Fruit fly (Drosophila melanogaster): ENCODE results near the gene Prps.

Gene Prps

dm6 chr3L:9696650-9697526 is at the start of gene Prps:
Gene Prps, minus strand, starts transcription at chr3L:9696700.
- peak; percentile 68 for TF ChIP-seq CG17801 (GFP tag; optimal IDR thresholded peaks at IDR 0.05; ENCODE audit: partially characterized antibody)

- no peak for TF ChIP-seq CG17801 (GFP tag; optimal IDR thresholded peaks at IDR 0.05; ENCODE audit: partially characterized antibody)
Measured at dm6 chr3L:9745393-9745792, 48.9 kb upstream of the Prps start.

dm6 chr3L:9744060-9744549 is 47.6 kb upstream of the Prps start:
- peak; percentile 89 for TF ChIP-seq CG17801 (GFP tag; optimal IDR thresholded peaks at IDR 0.05; ENCODE audit: partially characterized antibody)

- TF ChIP-seq CG17801 (GFP tag; optimal IDR thresholded peaks at IDR 0.05; ENCODE audit: partially characterized antibody): no peak
Measured at dm6 chr3L:9742342-9742741, 45.8 kb upstream of the Prps start.

- TF ChIP-seq CG17801 (GFP tag; optimal IDR thresholded peaks at IDR 0.05; ENCODE audit: partially characterized antibody): no peak
Measured at dm6 chr3L:9739629-9740028, 43.1 kb upstream of the Prps start.

dm6 chr3L:9733563-9733962 is 37.1 kb upstream of the Prps start, which contains the start of gene CG6749:
Gene CG6749, minus strand, starts transcription at chr3L:9733807.
- no peak for TF ChIP-seq CG17801 (GFP tag; optimal IDR thresholded peaks at IDR 0.05; ENCODE audit: partially characterized antibody)

dm6 chr3L:9729795-9730421 is 33.4 kb upstream of the Prps start, which contains the start of gene ATPsynB:
Gene ATPsynB, plus strand, starts transcription at chr3L:9729999.
- no peak for TF ChIP-seq CG17801 (GFP tag; optimal IDR thresholded peaks at IDR 0.05; ENCODE audit: partially characterized antibody)

dm6 chr3L:9726707-9727106 is 30.2 kb upstream of the Prps start, which contains the start of gene Naa60:
Gene Naa60, plus strand, starts transcription at chr3L:9726895.
- TF ChIP-seq CG17801 (GFP tag; optimal IDR thresholded peaks at IDR 0.05; ENCODE audit: partially characterized antibody): peak; percentile 28

- TF ChIP-seq CG17801 (GFP tag; optimal IDR thresholded peaks at IDR 0.05; ENCODE audit: partially characterized antibody): peak; percentile 63
Measured at dm6 chr3L:9723108-9723507, 26.6 kb upstream of the Prps start, which contains the start of the genes nbs and defl. Gene nbs, minus strand, starts transcription at chr3L:9723194. Gene defl, plus strand, starts transcription at chr3L:9723423.

dm6 chr3L:9720102-9720501 is 23.6 kb upstream of the Prps start:
- TF ChIP-seq CG17801 (GFP tag; optimal IDR thresholded peaks at IDR 0.05; ENCODE audit: partially characterized antibody): no peak

- TF ChIP-seq CG17801 (GFP tag; optimal IDR thresholded peaks at IDR 0.05; ENCODE audit: partially characterized antibody): peak; percentile 78
Measured at dm6 chr3L:9718929-9719328, 22.4 kb upstream of the Prps start, which contains the start of the genes CG18178 and CG14174. Gene CG18178, minus strand, starts transcription at chr3L:9719144. Gene CG14174, plus strand, starts transcription at chr3L:9719328.

- TF ChIP-seq CG17801 (GFP tag; optimal IDR thresholded peaks at IDR 0.05; ENCODE audit: partially characterized antibody): no peak
Measured at dm6 chr3L:9717839-9718238, 21.3 kb upstream of the Prps start.

dm6 chr3L:9717101-9717500 is 20.6 kb upstream of the Prps start:
- no peak for TF ChIP-seq CG17801 (GFP tag; optimal IDR thresholded peaks at IDR 0.05; ENCODE audit: partially characterized antibody)

dm6 chr3L:9716595-9716994 is 20.1 kb upstream of the Prps start:
- TF ChIP-seq CG17801 (GFP tag; optimal IDR thresholded peaks at IDR 0.05; ENCODE audit: partially characterized antibody): no peak

dm6 chr3L:9714537-9715144 is 18.1 kb upstream of the Prps start:
- TF ChIP-seq CG17801 (GFP tag; optimal IDR thresholded peaks at IDR 0.05; ENCODE audit: partially characterized antibody): no peak

Data from ovary, adult (tissue).